Fruit fly (Drosophila melanogaster) whole organism, embryonic: ENCODE data around the gene Prp5.

Source experiments
- Bteb2 ChIP-seq: fragments of 200-800 bp; sonication (Bioruptor generic); optimal IDR thresholded peaks from 2 replicates; lab custom pipeline; 2016; ENCODE audit warnings: missing biosample characterization, missing genetic modification characterization
- CG10267 ChIP-seq: fragments of 200-800 bp; sonication (Bioruptor generic); optimal IDR thresholded peaks from 2 replicates; lab custom pipeline; 2018; ENCODE audit warnings: missing biosample characterization, mild to moderate bottlenecking, missing genetic modification characterization, moderate library complexity
- CG11456 ChIP-seq: fragments of 200-800 bp; sonication (Bioruptor generic); IDR thresholded peaks from 3 replicates; pipeline ENCODE4 v1.3.6; 2022; ENCODE audit warnings: missing biosample characterization, missing genetic modification characterization
- CG12236 ChIP-seq: fragments of 200-800 bp; sonication (Bioruptor generic); optimal IDR thresholded peaks from 2 replicates; lab custom pipeline; 2016; ENCODE audit warnings: missing biosample characterization, missing genetic modification characterization
- CG12391 ChIP-seq: fragments of 200-800 bp; sonication (Bioruptor generic); optimal IDR thresholded peaks from 3 replicates; lab custom pipeline; 2018; ENCODE audit warnings: missing biosample characterization, mild to moderate bottlenecking, missing genetic modification characterization, moderate library complexity
- CG12659 ChIP-seq: fragments of 200-800 bp; sonication (Bioruptor generic); optimal IDR thresholded peaks from 3 replicates; lab custom pipeline; 2017; ENCODE audit warnings: mild to moderate bottlenecking, missing biosample characterization, missing genetic modification reagents, missing genetic modification characterization
- CG12769 ChIP-seq: fragments of 200-800 bp; sonication (Bioruptor generic); optimal IDR thresholded peaks from 2 replicates; lab custom pipeline; 2019; ENCODE audit warnings: missing biosample characterization, mild to moderate bottlenecking, missing genetic modification characterization, moderate library complexity
- CG1529 ChIP-seq: fragments of 200-800 bp; sonication (Bioruptor generic); optimal IDR thresholded peaks from 3 replicates; lab custom pipeline; 2018; ENCODE audit warnings: missing biosample characterization, missing genetic modification characterization
- CG1602 ChIP-seq: fragments of 200-800 bp; sonication (Bioruptor generic); optimal IDR thresholded peaks from 3 replicates; lab custom pipeline; 2016; ENCODE audit warnings: missing biosample characterization, missing genetic modification characterization
- CG1603 ChIP-seq: fragments of 200-800 bp; sonication (Bioruptor generic); optimal IDR thresholded peaks from 2 replicates; lab custom pipeline; 2019; ENCODE audit warnings: missing biosample characterization, mild to moderate bottlenecking, missing genetic modification characterization, moderate library complexity
- CG17328 ChIP-seq: fragments of 200-800 bp; sonication (Bioruptor generic); IDR thresholded peaks from 2 replicates; pipeline ENCODE4 v1.3.6; 2022; ENCODE audit warnings: missing biosample characterization, missing genetic modification characterization
- CG2875 ChIP-seq: fragments of 200-800 bp; sonication (Bioruptor generic); optimal IDR thresholded peaks from 2 replicates; lab custom pipeline; 2017; ENCODE audit warnings: missing biosample characterization, mild to moderate bottlenecking, missing genetic modification characterization, missing genetic modification reagents
- CG3065 ChIP-seq: fragments of 200-800 bp; sonication (Bioruptor generic); optimal IDR thresholded peaks from 2 replicates; lab custom pipeline; 2016; ENCODE audit warnings: missing biosample characterization, missing genetic modification characterization
- CG42726 ChIP-seq: fragments of 200-800 bp; sonication (Bioruptor generic); IDR thresholded peaks from 2 replicates; pipeline ENCODE4 v1.3.6; 2022; ENCODE audit warnings: missing biosample characterization, missing genetic modification characterization; ENCODE audit not compliant: partially characterized antibody
- CG4730 ChIP-seq: fragments of 200-800 bp; sonication (Bioruptor generic); IDR thresholded peaks from 2 replicates; pipeline ENCODE4 v1.3.6; 2022; ENCODE audit warnings: missing biosample characterization, missing genetic modification characterization
- CG5245 ChIP-seq: fragments of 200-800 bp; sonication (Bioruptor generic); optimal IDR thresholded peaks from 3 replicates; lab custom pipeline; 2016; ENCODE audit warnings: missing biosample characterization, missing genetic modification characterization
- CG6175 ChIP-seq: fragments of 200-800 bp; sonication (Bioruptor generic); IDR thresholded peaks from 3 replicates; pipeline ENCODE4 v1.3.6; 2022; ENCODE audit warnings: missing biosample characterization, missing genetic modification characterization
- CG8944 ChIP-seq: fragments of 200-800 bp; sonication (Bioruptor generic); optimal IDR thresholded peaks from 3 replicates; lab custom pipeline; 2016; ENCODE audit warnings: missing biosample characterization, missing genetic modification characterization
- CG9437 ChIP-seq: fragments of 200-800 bp; sonication (Bioruptor generic); optimal IDR thresholded peaks from 2 replicates; lab custom pipeline; 2018; ENCODE audit warnings: missing biosample characterization, mild to moderate bottlenecking, missing genetic modification characterization
- CG9609 ChIP-seq: fragments of 200-800 bp; sonication (Bioruptor generic); optimal IDR thresholded peaks from 3 replicates; lab custom pipeline; 2016; ENCODE audit warnings: missing biosample characterization, missing genetic modification characterization
- Doc2 ChIP-seq: fragments of 200-800 bp; sonication (Bioruptor generic); IDR thresholded peaks from 2 replicates; pipeline ENCODE4 v1.3.6; 2022; ENCODE audit warnings: missing biosample characterization, missing genetic modification characterization
- Dp ChIP-seq: fragments of 200-800 bp; sonication (Bioruptor generic); optimal IDR thresholded peaks from 2 replicates; lab custom pipeline; 2018; ENCODE audit warnings: missing biosample characterization, mild to moderate bottlenecking, missing genetic modification characterization, moderate library complexity
- MBD-R2 ChIP-seq: fragments of 200-800 bp; sonication (Bioruptor generic); IDR thresholded peaks from 2 replicates; pipeline ENCODE4 v1.3.6; 2022; ENCODE audit warnings: missing biosample characterization, missing genetic modification characterization
- Mes4 ChIP-seq: fragments of 200-800 bp; sonication (Bioruptor generic); optimal IDR thresholded peaks from 2 replicates; lab custom pipeline; 2016; ENCODE audit warnings: missing biosample characterization, missing genetic modification characterization
- Myb ChIP-seq: fragments of 200-800 bp; sonication (Bioruptor generic); optimal IDR thresholded peaks from 2 replicates; lab custom pipeline; 2016; ENCODE audit warnings: missing biosample characterization, missing genetic modification characterization
- Oaz ChIP-seq: fragments of 200-800 bp; sonication (Bioruptor generic); IDR thresholded peaks from 2 replicates; pipeline ENCODE4 v1.3.6; 2022; ENCODE audit warnings: missing biosample characterization, missing genetic modification characterization
- Ravus ChIP-seq: fragments of 200-800 bp; sonication (Bioruptor generic); IDR thresholded peaks from 2 replicates; pipeline ENCODE4 v1.3.6; 2022; ENCODE audit warnings: missing biosample characterization, missing genetic modification characterization
- Sry-δ ChIP-seq: fragments of 200-800 bp; sonication (Bioruptor generic); optimal IDR thresholded peaks from 2 replicates; lab custom pipeline; 2016; ENCODE audit warnings: missing biosample characterization, missing genetic modification characterization
- Ssrp ChIP-seq: fragments of 200-800 bp; sonication (Bioruptor generic); optimal IDR thresholded peaks from 2 replicates; lab custom pipeline; 2018; ENCODE audit warnings: missing biosample characterization, mild to moderate bottlenecking, missing genetic modification characterization, moderate library complexity
- Xrp1 ChIP-seq: fragments of 200-800 bp; sonication (Bioruptor generic); IDR thresholded peaks from 2 replicates; pipeline ENCODE4 v1.3.6; 2022; ENCODE audit warnings: missing biosample characterization, missing genetic modification characterization
- aop ChIP-seq: fragments of 200-800 bp; sonication (Bioruptor generic); IDR thresholded peaks from 2 replicates; pipeline ENCODE4 v1.3.6; 2022; ENCODE audit warnings: missing biosample characterization, missing genetic modification characterization
- bigmax ChIP-seq: fragments of 200-800 bp; sonication (Bioruptor generic); optimal IDR thresholded peaks from 2 replicates; lab custom pipeline; 2018; ENCODE audit warnings: missing biosample characterization, mild to moderate bottlenecking, missing genetic modification characterization
- bowl ChIP-seq: fragments of 200-800 bp; sonication (Bioruptor generic); IDR thresholded peaks from 2 replicates; pipeline ENCODE4 v1.3.6; 2022; ENCODE audit warnings: missing biosample characterization, missing genetic modification characterization
- cas ChIP-seq: fragments of 200-800 bp; sonication (Bioruptor generic); IDR thresholded peaks from 2 replicates; pipeline ENCODE4 v1.3.6; 2022; ENCODE audit warnings: missing biosample characterization, missing genetic modification characterization
- chif ChIP-seq, 2 experiments: fragments of 200-800 bp; sonication (Bioruptor generic); optimal IDR thresholded peaks; 3 replicates each; lab custom pipeline; 2016; ENCODE audit warnings: missing biosample characterization in 2 of 2, missing genetic modification characterization in 2 of 2
- chm ChIP-seq: fragments of 200-800 bp; sonication (Bioruptor generic); IDR thresholded peaks from 2 replicates; pipeline ENCODE4 v1.3.6; 2022; ENCODE audit warnings: missing biosample characterization, missing genetic modification characterization
- ci ChIP-seq: fragments of 200-800 bp; sonication (Bioruptor generic); IDR thresholded peaks from 3 replicates; pipeline ENCODE4 v1.3.6; 2022; ENCODE audit warnings: missing biosample characterization, missing genetic modification characterization
- disco-r ChIP-seq: fragments of 200-800 bp; sonication (Bioruptor generic); optimal IDR thresholded peaks from 2 replicates; lab custom pipeline; 2016; ENCODE audit warnings: missing biosample characterization, missing genetic modification characterization
- dpn ChIP-seq, 2 experiments: fragments of 200-800 bp; sonication (Bioruptor generic); optimal IDR thresholded peaks; 3 replicates each; lab custom pipeline; 2016; ENCODE audit warnings: missing biosample characterization in 2 of 2, missing genetic modification characterization in 2 of 2
- fru ChIP-seq: fragments of >200 bp; optimal IDR thresholded peaks from 2 replicates; lab custom pipeline; 2017
- ftz-f1 ChIP-seq: fragments of 200-800 bp; sonication (Bioruptor generic); optimal IDR thresholded peaks from 2 replicates; lab custom pipeline; 2016; ENCODE audit warnings: missing biosample characterization, missing genetic modification characterization
- ham ChIP-seq: fragments of 200-800 bp; sonication (Bioruptor generic); IDR thresholded peaks from 2 replicates; pipeline ENCODE4 v1.3.6; 2022; ENCODE audit warnings: missing biosample characterization, missing genetic modification characterization
- jumu ChIP-seq: fragments of 200-800 bp; sonication (Bioruptor generic); optimal IDR thresholded peaks from 3 replicates; lab custom pipeline; 2016; ENCODE audit warnings: missing biosample characterization, missing genetic modification characterization
- lilli ChIP-seq: fragments of 200-800 bp; sonication (Bioruptor generic); optimal IDR thresholded peaks from 3 replicates; lab custom pipeline; 2016; ENCODE audit warnings: missing biosample characterization, missing genetic modification characterization
- pan ChIP-seq, 4 experiments: fragments of >200 bp in 3 of 4; fragments of 200-800 bp in 1 of 4; sonication (Bioruptor generic) in 1 of 4; optimal IDR thresholded peaks in 3 of 4; IDR thresholded peaks in 1 of 4; 2 replicates each; pipeline versions ENCODE4 v1.3.6 to Lab custom; 2017 to 2022; ENCODE audit warnings: missing biosample characterization in 2 of 4, missing genetic modification characterization in 2 of 4, mixed read lengths in 1 of 4
- phol ChIP-seq: fragments of 200-800 bp; sonication (Bioruptor generic); optimal IDR thresholded peaks from 3 replicates; lab custom pipeline; 2018; ENCODE audit warnings: missing biosample characterization, mild to moderate bottlenecking, missing genetic modification characterization, moderate library complexity
- scrt ChIP-seq: fragments of 200-800 bp; sonication (Bioruptor generic); optimal IDR thresholded peaks from 2 replicates; lab custom pipeline; 2018; ENCODE audit warnings: missing biosample characterization, mild to moderate bottlenecking, missing genetic modification characterization, moderate library complexity
- sd ChIP-seq: fragments of 200-800 bp; sonication (Bioruptor generic); optimal IDR thresholded peaks from 3 replicates; lab custom pipeline; 2018; ENCODE audit warnings: missing biosample characterization, mild to moderate bottlenecking, missing genetic modification characterization, moderate library complexity
- sob ChIP-seq: fragments of 200-800 bp; sonication (Bioruptor generic); IDR thresholded peaks from 2 replicates; pipeline ENCODE4 v1.3.6; 2022; ENCODE audit warnings: missing biosample characterization, missing genetic modification characterization
- stwl ChIP-seq: fragments of 200-800 bp; sonication (Bioruptor generic); optimal IDR thresholded peaks from 3 replicates; lab custom pipeline; 2018; ENCODE audit warnings: missing biosample characterization, mild to moderate bottlenecking, missing genetic modification characterization, moderate library complexity
- tna ChIP-seq: fragments of 200-800 bp; sonication (Bioruptor generic); IDR thresholded peaks from 2 replicates; pipeline ENCODE4 v1.3.6; 2022; ENCODE audit warnings: missing biosample characterization, missing genetic modification characterization; ENCODE audit not compliant: partially characterized antibody
- trh ChIP-seq: fragments of 200-800 bp; sonication (Bioruptor generic); optimal IDR thresholded peaks from 2 replicates; lab custom pipeline; 2016; ENCODE audit warnings: missing biosample characterization, missing genetic modification characterization

Prp5 gene

dm6 chrX:15328148-15328718 lies 16.7 kb upstream of the Prp5 start, which contains the start of gene dah (continued):
- TF ChIP-seq Ssrp (no peak), Dp (GFP tag; lab: Kevin White, UChicago) (peak; percentile 84), aop (GFP tag; lab: Robert Waterston, UW) (no peak), MBD-R2 (GFP tag; lab: Robert Waterston, UW) (peak; percentile 53), CG12236 (GFP tag; lab: Kevin White, UChicago) (no peak), CG4730 (GFP tag; lab: Robert Waterston, UW) (no peak), Mes4 (GFP tag; lab: Kevin White, UChicago) (no peak), phol (peak; percentile 30), disco-r (GFP tag; lab: Kevin White, UChicago) (no peak), lilli (no peak), ham (GFP tag; lab: Robert Waterston, UW) (no peak), CG2875 (no peak), Oaz (no peak), Doc2 (GFP tag; lab: Robert Waterston, UW) (no peak), Sry-δ (GFP tag; lab: Kevin White, UChicago) (peak; percentile 41), stwl (peak; percentile 39), CG5245 (GFP tag; lab: Kevin White, UChicago) (no peak), ftz-f1 (GFP tag; lab: Kevin White, UChicago) (peak; percentile 49), scrt (GFP tag; lab: Kevin White, UChicago) (peak; percentile 38), bigmax (GFP tag; lab: Kevin White, UChicago) (no peak), ci (GFP tag; lab: Robert Waterston, UW) (no peak), CG1529 (GFP tag; lab: Kevin White, UChicago) (no peak), sd (tag; lab: Kevin White, UChicago) (no peak), CG11456 (GFP tag; lab: Robert Waterston, UW) (no peak), Bteb2 (GFP tag; lab: Kevin White, UChicago) (no peak), CG17328 (GFP tag; lab: Robert Waterston, UW) (no peak), CG8944 (no peak), CG12659 (GFP tag; lab: Kevin White, UChicago) (no peak), cas (GFP tag; lab: Robert Waterston, UW) (no peak), CG3065 (GFP tag; lab: Kevin White, UChicago) (no peak), Xrp1 (GFP tag; lab: Robert Waterston, UW) (no peak), Ravus (no peak), CG1602 (GFP tag; lab: Kevin White, UChicago) (no peak), CG42726 (GFP tag; lab: Robert Waterston, UW) (no peak), trh (GFP tag; lab: Kevin White, UChicago) (no peak), dpn (GFP tag; optimal IDR thresholded peaks at IDR 0.05; lab: Kevin White, UChicago) (no peak), pan (optimal IDR thresholded peaks at IDR 0.05; lab: Kevin White, UChicago) (no peak), pan (GFP tag; optimal IDR thresholded peaks at IDR 0.05 in 1 of 2, IDR thresholded peaks at IDR 0.05 in 1 of 2) (no peak), CG9609 (GFP tag; lab: Kevin White, UChicago) (no peak), chm (GFP tag; lab: Robert Waterston, UW) (no peak), tna (GFP tag; lab: Robert Waterston, UW) (no peak), fru (no peak), CG6175 (GFP tag; lab: Robert Waterston, UW) (no peak), jumu (GFP tag; lab: Kevin White, UChicago) (no peak), bowl (no peak), CG12391 (tag; lab: Kevin White, UChicago) (no peak), CG1603 (tag; lab: Kevin White, UChicago) (peak; percentile 46), sob (GFP tag; lab: Robert Waterston, UW) (no peak), CG10267 (peak; percentile 10), CG9437 (no peak), chif (GFP tag; optimal IDR thresholded peaks at IDR 0.05; lab: Kevin White, UChicago) (no peak), CG12769 (tag; lab: Kevin White, UChicago) (no peak), Myb (GFP tag; lab: Kevin White, UChicago) (peak; percentile 95)
